Worm (Caenorhabditis elegans): ENCODE results near the gene str-205.

DNA sequence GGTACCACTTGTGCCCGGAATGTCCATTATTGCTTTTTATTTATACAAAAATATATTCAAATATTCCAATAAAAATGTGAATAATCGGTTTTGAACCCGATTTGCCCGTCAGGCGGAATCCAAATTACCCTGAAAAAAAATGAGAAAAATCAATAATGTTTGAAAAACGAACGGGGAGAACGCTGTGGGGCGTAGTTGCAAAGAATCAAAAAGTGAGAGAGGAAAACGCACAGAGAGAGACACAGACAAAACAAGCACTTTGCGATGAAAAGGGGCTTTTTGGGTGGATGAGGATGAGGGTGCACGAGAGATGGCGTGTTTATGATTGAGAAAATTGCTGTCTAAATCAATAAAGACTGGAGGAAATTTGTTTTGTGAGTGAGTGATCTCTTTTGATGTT is 33.2 kb upstream of the str-205 start, which contains the start of gene tam-1:
- TF ChIP-seq ama-1 (optimal IDR thresholded peaks at IDR 0.05) (no peak), nhr-237 (tag; optimal IDR thresholded peaks at IDR 0.05) (no peak), pag-3 (tag; optimal IDR thresholded peaks at IDR 0.05; ENCODE audit: borderline replicate concordance, insufficient read depth) (no peak)

All from whole organism, L1 larva.